Worm (Caenorhabditis elegans) whole organism, L3 larva: ENCODE data around the gene hipr-1.

ENCODE experiments used
- aly-2 ChIP-seq: fragments of 150-350 bp; optimal IDR thresholded peaks from 2 replicates; lab custom pipeline; 2014; ENCODE audit warnings: missing biosample characterization, missing genetic modification characterization
- ceh-82 ChIP-seq: fragments of 150-350 bp; optimal IDR thresholded peaks from 2 replicates; lab custom pipeline; 2014; ENCODE audit warnings: missing biosample characterization, missing genetic modification characterization
- egl-27 ChIP-seq: sonication (generic microtip); optimal IDR thresholded peaks from 4 replicates; lab custom pipeline; 2017; ENCODE audit warnings: missing biosample characterization, missing genetic modification reagents, missing genetic modification characterization
- jun-1 ChIP-seq: fragments of 150-350 bp; optimal IDR thresholded peaks from 2 replicates; lab custom pipeline; 2014; ENCODE audit warnings: missing biosample characterization, missing genetic modification reagents, missing genetic modification characterization
- mdl-1 ChIP-seq: fragments of 150-350 bp; optimal IDR thresholded peaks from 2 replicates; lab custom pipeline; 2014; ENCODE audit warnings: missing biosample characterization, missing genetic modification characterization
- nhr-11 ChIP-seq: fragments of 150-350 bp; optimal IDR thresholded peaks from 2 replicates; lab custom pipeline; 2014; ENCODE audit warnings: missing biosample characterization, missing genetic modification characterization
- pha-4 ChIP-seq: fragments of 150-350 bp; optimal IDR thresholded peaks from 2 replicates; lab custom pipeline; 2014; ENCODE audit warnings: missing biosample characterization, missing genetic modification reagents, missing genetic modification characterization
- snpc-4 ChIP-seq: fragments of 150-350 bp; optimal IDR thresholded peaks from 2 replicates; lab custom pipeline; 2014; ENCODE audit warnings: missing biosample characterization, missing genetic modification characterization

DNA sequence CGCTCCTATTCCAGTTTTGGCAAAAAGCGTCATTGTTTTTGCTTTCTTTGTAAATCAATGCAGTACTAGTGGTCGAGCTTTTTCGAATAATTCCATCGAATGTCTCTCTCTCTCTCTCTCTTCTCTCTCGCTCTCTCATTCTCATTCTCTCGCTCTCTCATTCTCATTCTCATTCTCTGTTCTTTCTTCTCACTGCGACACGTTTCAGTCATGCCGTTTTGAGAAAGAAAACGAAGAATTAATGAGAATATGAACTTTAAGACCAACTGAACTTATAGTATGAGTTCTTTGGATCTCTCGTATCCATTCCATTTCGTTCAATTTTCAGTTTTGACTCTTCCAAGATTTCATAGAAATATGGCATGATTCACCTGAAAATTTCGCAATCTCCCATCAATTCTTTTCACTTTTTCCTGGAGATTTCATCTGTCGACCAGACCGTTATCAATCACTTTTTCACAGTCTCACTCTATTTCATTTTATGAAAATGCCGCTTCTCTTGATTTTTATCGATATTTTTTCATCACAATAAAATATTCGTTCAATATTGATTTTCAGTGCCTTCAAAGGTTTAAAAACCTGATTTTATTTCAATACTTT lies 52.5 kb downstream of the hipr-1 start:
- no peak for TF ChIP-seq jun-1 (tag; lab: Kevin White, UChicago)
- no peak for TF ChIP-seq aly-2 (tag; lab: Kevin White, UChicago)
- TF ChIP-seq ceh-82 (tag; lab: Kevin White, UChicago) = no peak
- TF ChIP-seq snpc-4 (tag; lab: Kevin White, UChicago) = no peak
- no peak for TF ChIP-seq nhr-11 (tag; lab: Kevin White, UChicago)
- no peak for TF ChIP-seq mdl-1 (tag; lab: Kevin White, UChicago)
- no peak for TF ChIP-seq egl-27 (tag; lab: Kevin White, UChicago)
- TF ChIP-seq pha-4 = no peak
